Worm (Caenorhabditis elegans) whole organism, L4 larva: ENCODE measurements around the gene Y51H4A.6.

Experiments used
- ama-1 ChIP-seq: fragments of 150-350 bp; optimal IDR thresholded peaks from 2 replicates; lab custom pipeline; 2014; ENCODE audit warnings: inconsistent platforms, mixed read lengths
- ceh-82 ChIP-seq: sonication (generic microtip); optimal IDR thresholded peaks from 2 replicates; lab custom pipeline; 2017; ENCODE audit warnings: missing biosample characterization, missing genetic modification characterization
- nhr-11 ChIP-seq: fragments of 150-350 bp; optimal IDR thresholded peaks from 2 replicates; lab custom pipeline; 2014; ENCODE audit warnings: missing biosample characterization, missing genetic modification characterization
- nhr-6 ChIP-seq: fragments of 150-350 bp; optimal IDR thresholded peaks from 2 replicates; lab custom pipeline; 2014; ENCODE audit warnings: missing biosample characterization, missing genetic modification characterization
- ztf-11 ChIP-seq: fragments of 150-350 bp; optimal IDR thresholded peaks from 2 replicates; lab custom pipeline; 2014; ENCODE audit warnings: missing biosample characterization, missing genetic modification characterization

ce11 chrIV:16534900-16535299 lies 1.4 kb downstream of the Y51H4A.6 start:
- no peak for TF ChIP-seq nhr-11 (tag; lab: Kevin White, UChicago)
- no peak for TF ChIP-seq ztf-11
- TF ChIP-seq nhr-6 (tag; lab: Kevin White, UChicago), result no peak
- no peak for TF ChIP-seq ama-1 (lab: Kevin White, UChicago)
- no peak for TF ChIP-seq ceh-82 (tag; lab: Kevin White, UChicago)
